Fruit fly (Drosophila melanogaster) Kc167 (cell line): ENCODE measurements around the gene CG31226.

Experiments used
- Myc ChIP-seq: fragments of >200 bp; optimal IDR thresholded peaks from 2 replicates; lab custom pipeline; 2017; ENCODE audit warnings: missing external identifiers
- Sin3A ChIP-seq: fragments of >200 bp; optimal IDR thresholded peaks from 2 replicates; lab custom pipeline; 2018; ENCODE audit warnings: missing external identifiers
- h ChIP-seq: fragments of >200 bp; optimal IDR thresholded peaks from 3 replicates; lab custom pipeline; 2018; ENCODE audit warnings: missing external identifiers
- insv ChIP-seq: fragments of >200 bp; optimal IDR thresholded peaks from 3 replicates; lab custom pipeline; 2018; ENCODE audit warnings: missing external identifiers
- psq ChIP-seq: fragments of >200 bp; optimal IDR thresholded peaks from 2 replicates; lab custom pipeline; 2017; ENCODE audit warnings: missing external identifiers
- ttk ChIP-seq: sonication (Bioruptor generic); optimal IDR thresholded peaks from 2 replicates; lab custom pipeline; 2017; ENCODE audit warnings: missing external identifiers

CG31226 gene

dm6 chr3R:18851698-18852097 lies at the start of gene CG31226:
TSS of gene CG31226 (minus strand) at chr3R:18851798.
- no peak for TF ChIP-seq psq (lab: Kevin White, UChicago)
- TF ChIP-seq insv (lab: Kevin White, UChicago), result no peak
- no peak for TF ChIP-seq h (lab: Kevin White, UChicago)
- TF ChIP-seq Sin3A, result no peak
- TF ChIP-seq ttk (lab: Kevin White, UChicago), result no peak
- no peak for TF ChIP-seq Myc (lab: Kevin White, UChicago)

- TF ChIP-seq insv (lab: Kevin White, UChicago), result no peak
- no peak for TF ChIP-seq Sin3A
- no peak for TF ChIP-seq ttk (lab: Kevin White, UChicago)
- no peak for TF ChIP-seq h (lab: Kevin White, UChicago)
- TF ChIP-seq psq (lab: Kevin White, UChicago), result no peak
- no peak for TF ChIP-seq Myc (lab: Kevin White, UChicago)
Observed at dm6 chr3R:18899123-18899522, 47.5 kb upstream of the CG31226 start, which contains the start of gene Rh2. TSS of gene Rh2 (plus strand) at chr3R:18899423.

DNA sequence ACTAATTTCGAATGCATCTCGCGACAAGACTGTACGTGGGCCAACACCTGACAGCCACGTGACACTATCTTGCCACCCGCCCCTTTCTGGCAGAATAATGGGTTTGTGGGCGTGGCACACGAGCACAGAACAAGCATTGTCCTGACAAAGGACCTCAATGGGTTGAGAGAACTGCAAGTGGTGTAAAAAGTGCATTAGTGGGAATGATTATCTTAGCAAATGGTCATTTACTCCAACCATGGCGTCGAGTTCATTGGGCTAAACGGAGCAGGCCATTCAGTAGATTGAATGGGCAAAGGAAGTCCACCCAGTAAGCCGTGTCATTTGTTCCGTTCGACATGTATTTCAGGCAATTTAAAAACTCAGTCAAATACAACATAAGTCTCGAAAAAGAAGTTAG lies 46.2 kb upstream of the CG31226 start, which contains the start of gene CG14297:
CG14297 (plus strand) TSS at position 301 of the 400 bp plus-strand sequence.
- TF ChIP-seq Myc (lab: Kevin White, UChicago), result no peak
- TF ChIP-seq insv (lab: Kevin White, UChicago), result no peak
- TF ChIP-seq psq (lab: Kevin White, UChicago), result no peak
- TF ChIP-seq ttk (lab: Kevin White, UChicago), result no peak
- TF ChIP-seq h (lab: Kevin White, UChicago), result no peak
- TF ChIP-seq Sin3A, result no peak

- TF ChIP-seq Sin3A (no peak), Myc (lab: Kevin White, UChicago) (no peak), ttk (lab: Kevin White, UChicago) (no peak), psq (lab: Kevin White, UChicago) (no peak), h (lab: Kevin White, UChicago) (no peak), insv (lab: Kevin White, UChicago) (no peak)
Observed at dm6 chr3R:18895227-18895626, 43.6 kb upstream of the CG31226 start.

DNA sequence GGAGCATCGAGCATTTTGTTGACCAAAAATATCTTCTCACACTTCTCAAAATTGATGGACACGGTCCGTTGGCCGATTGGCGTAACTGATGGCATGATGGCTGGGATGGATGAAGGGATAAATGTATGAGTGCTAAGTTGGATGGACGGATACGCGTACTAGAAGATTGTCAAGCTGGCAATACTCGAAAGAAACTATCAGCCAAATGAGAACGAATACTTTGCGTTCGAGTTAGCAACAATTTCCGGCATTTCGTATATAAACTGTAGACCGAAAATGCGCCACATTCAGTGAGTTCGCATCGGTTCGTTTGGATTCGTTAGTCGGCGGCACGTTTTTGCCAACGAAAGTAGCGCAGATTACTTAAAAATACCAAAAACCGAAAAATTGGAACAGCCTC lies 23.6 kb upstream of the CG31226 start, which contains the start of gene CG14298:
CG14298 (plus strand) TSS at position 301 of the 400 bp plus-strand sequence.
- TF ChIP-seq Myc (lab: Kevin White, UChicago) (no peak), ttk (lab: Kevin White, UChicago) (no peak), Sin3A (no peak), psq (lab: Kevin White, UChicago) (no peak), insv (lab: Kevin White, UChicago) (no peak), h (lab: Kevin White, UChicago) (no peak)

DNA sequence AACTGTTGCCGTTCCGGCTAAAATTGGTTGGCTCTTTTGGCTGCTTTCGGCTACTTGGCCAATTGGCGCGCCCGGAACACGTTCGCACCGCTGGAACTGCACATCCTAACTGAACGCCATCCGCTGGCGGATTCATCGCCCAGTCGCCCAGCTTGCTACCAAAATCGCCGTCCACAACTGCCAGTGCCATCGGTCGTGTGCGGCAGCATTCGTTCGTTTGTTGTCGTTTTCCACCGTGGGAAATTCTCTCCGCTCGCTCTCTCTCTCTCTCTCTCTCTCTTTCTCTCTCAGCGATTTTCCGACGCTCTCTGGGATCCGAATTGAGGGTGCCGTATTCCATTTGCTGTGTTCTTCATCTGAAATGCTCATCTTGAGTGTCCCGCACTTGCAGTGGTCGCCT lies 2.5 kb downstream of the CG31226 start, which contains the start of gene Octalpha2R:
Octalpha2R (minus strand) TSS at position 77 of the 400 bp plus-strand sequence.
- no peak for TF ChIP-seq h (lab: Kevin White, UChicago)
- no peak for TF ChIP-seq insv (lab: Kevin White, UChicago)
- TF ChIP-seq psq (lab: Kevin White, UChicago), result no peak
- TF ChIP-seq ttk (lab: Kevin White, UChicago), result no peak
- no peak for TF ChIP-seq Sin3A
- TF ChIP-seq Myc (lab: Kevin White, UChicago), result no peak

DNA sequence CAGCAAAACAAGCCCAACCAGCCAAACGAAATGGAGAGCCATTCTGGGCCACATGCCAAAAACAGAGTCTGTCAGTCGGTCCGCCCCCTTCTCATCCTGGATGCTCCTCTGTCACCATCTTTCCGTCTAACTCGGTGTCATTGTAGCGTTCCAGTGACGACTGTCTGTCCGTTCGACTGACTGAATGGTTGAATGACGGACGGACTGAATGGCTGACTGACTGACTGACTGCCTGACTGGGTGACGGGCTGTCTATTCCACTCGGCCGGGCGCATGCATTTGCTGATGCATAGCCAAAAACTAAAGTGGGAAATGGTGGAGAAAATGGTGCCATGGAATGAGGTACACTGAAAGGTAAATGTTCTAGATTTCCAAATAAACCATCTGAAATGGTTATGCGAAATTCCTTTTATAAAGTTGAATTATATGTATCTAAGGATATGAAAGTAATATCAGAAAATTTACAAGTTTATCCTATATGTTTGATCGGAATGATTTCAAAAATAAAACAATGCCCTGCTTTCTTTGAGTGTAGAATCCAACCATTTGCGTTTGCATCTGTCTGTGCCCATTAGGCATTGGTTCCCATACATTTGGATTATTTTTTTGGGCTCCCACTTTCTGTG lies 47.2 kb downstream of the CG31226 start:
- TF ChIP-seq psq (lab: Kevin White, UChicago) (no peak), h (lab: Kevin White, UChicago) (no peak), ttk (lab: Kevin White, UChicago) (no peak), Myc (lab: Kevin White, UChicago) (no peak), insv (lab: Kevin White, UChicago) (no peak), Sin3A (no peak)
